Fruit fly (Drosophila melanogaster): ENCODE results near the gene CG32022.

The CG32022 gene

dm6 chr3L:8765969-8766538 is 45.0 kb upstream of the CG32022 start (continued):
- TF ChIP-seq fd64A (GFP tag; optimal IDR thresholded peaks at IDR 0.05) (peak; percentile 95), CG17186 (GFP tag; optimal IDR thresholded peaks at IDR 0.05) (peak; percentile 92), Nf-YC (tag; optimal IDR thresholded peaks at IDR 0.05) (peak; percentile 91), CG3847 (GFP tag; IDR thresholded peaks at IDR 0.05) (peak; percentile 98), CG11247 (GFP tag; IDR thresholded peaks at IDR 0.05) (peak; percentile 97), CG14014 (GFP tag; IDR thresholded peaks at IDR 0.05) (peak; percentile 98), Deaf1 (tag; optimal IDR thresholded peaks at IDR 0.05) (peak; percentile 82), stc (GFP tag; IDR thresholded peaks at IDR 0.05) (peak; percentile 96), CTCF (GFP tag; optimal IDR thresholded peaks at IDR 0.05) (peak; percentile 73), eyg (GFP tag; optimal IDR thresholded peaks at IDR 0.05) (peak; percentile 81), tll (GFP tag; optimal IDR thresholded peaks at IDR 0.05) (peak in 1 of 2 experiments; percentile 8), sr (GFP tag; IDR thresholded peaks at IDR 0.05) (peak; percentile 83), BtbVII (GFP tag; optimal IDR thresholded peaks at IDR 0.05) (peak; percentile 98), phol (tag; optimal IDR thresholded peaks at IDR 0.05) (peak; percentile 98), aop (GFP tag; IDR thresholded peaks at IDR 0.05) (peak; percentile 87), gem (tag; optimal IDR thresholded peaks at IDR 0.05) (peak; percentile 99), nerfin-2 (GFP tag; IDR thresholded peaks at IDR 0.05; ENCODE audit: partially characterized antibody) (peak; percentile 63), CG13775 (GFP tag; optimal IDR thresholded peaks at IDR 0.05) (peak; percentile 99), crol (GFP tag; IDR thresholded peaks at IDR 0.05) (peak; percentile 68), CG6791 (GFP tag; IDR thresholded peaks at IDR 0.05; ENCODE audit: partially characterized antibody) (peak; percentile 55; the same call in 2 of the 3 replicates), CG1529 (GFP tag; optimal IDR thresholded peaks at IDR 0.05) (peak; percentile 99), sob (GFP tag; IDR thresholded peaks at IDR 0.05) (peak; percentile 98), CG10543 (GFP tag; optimal IDR thresholded peaks at IDR 0.05) (peak; percentile 98), ap (GFP tag; IDR thresholded peaks at IDR 0.05) (peak; percentile 95), Gug (GFP tag; IDR thresholded peaks at IDR 0.05) (peak; percentile 98), Hey (tag; optimal IDR thresholded peaks at IDR 0.05) (peak; percentile 91), B-H1 (GFP tag; IDR thresholded peaks at IDR 0.05) (peak; percentile 97), vnd (GFP tag; IDR thresholded peaks at IDR 0.05; ENCODE audit: partially characterized antibody) (peak; percentile 75), CG10321 (GFP tag; IDR thresholded peaks at IDR 0.05) (peak; percentile 84), CG15601 (tag; optimal IDR thresholded peaks at IDR 0.05) (peak; percentile 97), caup (GFP tag; optimal IDR thresholded peaks at IDR 0.05; ENCODE audit: severe bottlenecking) (peak; percentile 97), CG43689 (GFP tag; IDR thresholded peaks at IDR 0.05) (peak; percentile 95), CG12942 (GFP tag; optimal IDR thresholded peaks at IDR 0.05) (peak; percentile 98), CG1233 (GFP tag; optimal IDR thresholded peaks at IDR 0.05) (peak; percentile 72), ab (GFP tag; optimal IDR thresholded peaks at IDR 0.05) (peak; percentile 98), mam (GFP tag; optimal IDR thresholded peaks at IDR 0.05) (peak; percentile 91), PHDP (tag; optimal IDR thresholded peaks at IDR 0.05) (peak; percentile 98), CG31224 (GFP tag; IDR thresholded peaks at IDR 0.05) (peak; percentile 94), CG11723 (GFP tag; optimal IDR thresholded peaks at IDR 0.05) (peak; percentile 98), Scr (GFP tag; IDR thresholded peaks at IDR 0.05; ENCODE audit: partially characterized antibody) (peak; percentile 44), CG12391 (tag; optimal IDR thresholded peaks at IDR 0.05) (peak; percentile 98), CG1792 (GFP tag; optimal IDR thresholded peaks at IDR 0.05) (peak; percentile 93), CG7556 (GFP tag; optimal IDR thresholded peaks at IDR 0.05) (peak; percentile 99), HLHmδ (GFP tag; optimal IDR thresholded peaks at IDR 0.05) (no peak), pita (GFP tag; optimal IDR thresholded peaks at IDR 0.05) (no peak), CG7357 (GFP tag; IDR thresholded peaks at IDR 0.05) (peak; percentile 96), hbn (GFP tag; IDR thresholded peaks at IDR 0.05; ENCODE audit: partially characterized antibody) (no peak), CG2889 (GFP tag; IDR thresholded peaks at IDR 0.05) (peak; percentile 95), Sox102F (GFP tag; optimal IDR thresholded peaks at IDR 0.05) (peak; percentile 98), bsh (GFP tag; optimal IDR thresholded peaks at IDR 0.05) (peak; percentile 97 to 99)
